Fruit fly (Drosophila melanogaster): ENCODE measurements around the gene CG3726.

Gene CG3726

dm6 chrX:5973389-5974025 lies 56.6 kb downstream of the CG3726 start (continued):
- peak; percentile 57 for TF ChIP-seq eg (GFP tag; IDR thresholded peaks at IDR 0.05)
- no peak for TF ChIP-seq CG6854 (GFP tag; optimal IDR thresholded peaks at IDR 0.05)
- peak; percentile 79 for TF ChIP-seq Sox102F (GFP tag; optimal IDR thresholded peaks at IDR 0.05)
- TF ChIP-seq CG8632 (GFP tag; optimal IDR thresholded peaks at IDR 0.05), result peak; percentile 74
- peak; percentile 61 to 63 for TF ChIP-seq salr (GFP tag; optimal IDR thresholded peaks at IDR 0.05)
- TF ChIP-seq Hr4 (GFP tag; optimal IDR thresholded peaks at IDR 0.05), result peak; percentile 9
- peak; percentile 55 for TF ChIP-seq lz (GFP tag; optimal IDR thresholded peaks at IDR 0.05)
- peak; percentile 75 for TF ChIP-seq CG10669 (GFP tag; optimal IDR thresholded peaks at IDR 0.05)
- TF ChIP-seq CG8319 (GFP tag; optimal IDR thresholded peaks at IDR 0.05), result peak; percentile 55
- peak; percentile 6 for TF ChIP-seq CG16779 (tag; optimal IDR thresholded peaks at IDR 0.05)
- TF ChIP-seq CG8119 (GFP tag; IDR thresholded peaks at IDR 0.05), result peak; percentile 66
- TF ChIP-seq Gug (GFP tag; IDR thresholded peaks at IDR 0.05), result peak; percentile 35; the same call in 1 of the 2 replicates
- peak; percentile 62 for TF ChIP-seq Sox14 (GFP tag; optimal IDR thresholded peaks at IDR 0.05)
- peak; percentile 76 for TF ChIP-seq CG10631 (GFP tag; optimal IDR thresholded peaks at IDR 0.05)
- TF ChIP-seq vri (GFP tag; optimal IDR thresholded peaks at IDR 0.05), result peak; percentile 35
- no peak for TF ChIP-seq CG6276 (GFP tag; optimal IDR thresholded peaks at IDR 0.05)
- TF ChIP-seq CG6792 (GFP tag; optimal IDR thresholded peaks at IDR 0.05), result peak; percentile 73
- peak; percentile 76 for TF ChIP-seq esn (GFP tag; optimal IDR thresholded peaks at IDR 0.05)
- TF ChIP-seq cyc (GFP tag; optimal IDR thresholded peaks at IDR 0.05), result peak; percentile 76
- TF ChIP-seq OdsH (GFP tag; optimal IDR thresholded peaks at IDR 0.05), result peak; percentile 77
- peak; percentile 9 for TF ChIP-seq CG4318 (GFP tag; optimal IDR thresholded peaks at IDR 0.05)
- TF ChIP-seq Ets96B (tag; optimal IDR thresholded peaks at IDR 0.05), result peak; percentile 79
- TF ChIP-seq spab (GFP tag; optimal IDR thresholded peaks at IDR 0.05), result peak; percentile 57
- peak; percentile 87 for TF ChIP-seq Eip78C (GFP tag)
- TF ChIP-seq Sox15 (GFP tag; optimal IDR thresholded peaks at IDR 0.05), result peak; percentile 56
- TF ChIP-seq dac (GFP tag; optimal IDR thresholded peaks at IDR 0.05), result peak; percentile 16
- TF ChIP-seq Met (GFP tag; optimal IDR thresholded peaks at IDR 0.05), result peak; percentile 68

DNA sequence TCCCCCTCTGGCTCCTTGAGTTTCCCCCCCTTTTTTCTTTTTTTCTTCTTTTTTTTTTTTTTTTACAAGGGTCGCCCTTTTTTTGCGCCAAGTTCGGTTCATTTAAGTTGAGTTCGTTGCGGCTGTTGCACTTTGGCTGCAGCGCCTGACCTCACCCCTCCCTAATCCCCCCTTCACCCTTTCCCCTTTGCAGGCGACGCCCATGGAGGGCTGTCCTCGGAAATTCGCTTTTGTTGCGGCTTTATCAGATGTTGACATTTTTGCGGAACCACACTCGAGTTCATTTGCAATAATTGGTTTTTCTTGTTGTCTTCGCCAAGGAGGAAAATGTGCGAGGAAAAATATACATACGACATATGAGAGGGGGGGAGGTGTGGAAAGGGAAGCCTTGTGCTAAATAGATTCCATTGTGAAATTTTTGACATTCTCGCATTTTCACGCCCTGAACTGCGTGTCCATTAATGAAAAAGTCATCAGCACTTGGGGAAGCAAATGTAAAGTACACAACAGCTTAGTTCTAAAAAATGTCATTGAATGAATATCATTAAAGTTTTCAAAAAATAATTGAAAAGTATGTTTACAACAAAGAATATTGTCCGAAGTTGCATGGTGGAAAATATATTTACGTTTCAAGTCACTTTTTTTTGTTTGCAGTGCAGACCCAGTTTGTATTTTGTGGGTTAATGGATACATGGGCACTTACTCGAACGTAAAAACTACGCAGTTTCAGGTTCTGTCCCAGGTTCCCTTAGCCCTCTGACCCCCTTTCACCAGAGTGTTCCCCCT lies 57.7 kb downstream of the CG3726 start:
- TF ChIP-seq Sox15 (GFP tag; optimal IDR thresholded peaks at IDR 0.05), result no peak
- TF ChIP-seq CG11902 (GFP tag; optimal IDR thresholded peaks at IDR 0.05), result no peak
- no peak for TF ChIP-seq Blimp-1 (GFP tag; optimal IDR thresholded peaks at IDR 0.05)
- peak; percentile 11 for TF ChIP-seq CG10631 (GFP tag; optimal IDR thresholded peaks at IDR 0.05)
- TF ChIP-seq vri (GFP tag; optimal IDR thresholded peaks at IDR 0.05), result no peak
- no peak for TF ChIP-seq topi (GFP tag; optimal IDR thresholded peaks at IDR 0.05)
- peak; percentile 13 for TF ChIP-seq OdsH (GFP tag; optimal IDR thresholded peaks at IDR 0.05)
- TF ChIP-seq dac (GFP tag; optimal IDR thresholded peaks at IDR 0.05), result no peak
- peak; percentile 65 for TF ChIP-seq svp (GFP tag)
- no peak for TF ChIP-seq net (GFP tag; optimal IDR thresholded peaks at IDR 0.05)
- TF ChIP-seq Sox102F (GFP tag; optimal IDR thresholded peaks at IDR 0.05), result no peak
- no peak for TF ChIP-seq Hr39 (GFP tag; optimal IDR thresholded peaks at IDR 0.05)
- no peak for TF ChIP-seq fd59A (GFP tag; optimal IDR thresholded peaks at IDR 0.05)
- no peak for TF ChIP-seq CG31627 (GFP tag; optimal IDR thresholded peaks at IDR 0.05)
- no peak for TF ChIP-seq CG34406 (GFP tag; optimal IDR thresholded peaks at IDR 0.05)
- no peak for TF ChIP-seq spab (GFP tag; optimal IDR thresholded peaks at IDR 0.05)
- peak; percentile 45 for TF ChIP-seq Ets96B (tag; optimal IDR thresholded peaks at IDR 0.05)
- TF ChIP-seq Gug (GFP tag; IDR thresholded peaks at IDR 0.05), result no peak
- no peak for TF ChIP-seq CG8319 (GFP tag; optimal IDR thresholded peaks at IDR 0.05)
- no peak for TF ChIP-seq CG7368 (GFP tag; optimal IDR thresholded peaks at IDR 0.05)
- TF ChIP-seq Hr38 (GFP tag; optimal IDR thresholded peaks at IDR 0.05), result no peak
- TF ChIP-seq CG6808 (GFP tag; optimal IDR thresholded peaks at IDR 0.05), result no peak
- TF ChIP-seq CG8632 (GFP tag; optimal IDR thresholded peaks at IDR 0.05), result peak; percentile 17
- TF ChIP-seq acj6 (GFP tag; optimal IDR thresholded peaks at IDR 0.05), result peak; percentile 26
- TF ChIP-seq CG11294 (GFP tag; IDR thresholded peaks at IDR 0.05), result no peak
- peak; percentile 35 for TF ChIP-seq pdm3 (GFP tag; optimal IDR thresholded peaks at IDR 0.05)
- TF ChIP-seq salr (GFP tag; optimal IDR thresholded peaks at IDR 0.05), result no peak
- peak; percentile 1 to 15 for TF ChIP-seq ss (GFP tag; optimal IDR thresholded peaks at IDR 0.05)
- TF ChIP-seq Hr4 (GFP tag; optimal IDR thresholded peaks at IDR 0.05), result no peak
- no peak for TF ChIP-seq Eip93F (GFP tag; optimal IDR thresholded peaks at IDR 0.05)
- TF ChIP-seq achi (GFP tag; optimal IDR thresholded peaks at IDR 0.05), result peak; percentile 21
- no peak for TF ChIP-seq fd85E (GFP tag; optimal IDR thresholded peaks at IDR 0.05)
- no peak for TF ChIP-seq lz (GFP tag; optimal IDR thresholded peaks at IDR 0.05)
- TF ChIP-seq CG3919 (GFP tag; optimal IDR thresholded peaks at IDR 0.05), result peak; percentile 6

Data from whole organism, prepupa.